Worm (Caenorhabditis elegans) whole organism, late embryonic: ENCODE measurements around the gene T13C5.10.

Source experiments
- C38D4.7 ChIP-seq: fragments of 200-800 bp; sonication (Bioruptor generic); optimal IDR thresholded peaks from 2 replicates; lab custom pipeline; 2018; ENCODE audit warnings: mild to moderate bottlenecking, missing genetic modification characterization, moderate library complexity, missing compliant biosample characterization
- K02D7.2 ChIP-seq: sonication (generic microtip); optimal IDR thresholded peaks from 2 replicates; lab custom pipeline; 2017; ENCODE audit warnings: mild to moderate bottlenecking, missing genetic modification characterization, missing compliant biosample characterization
- K09A11.1 ChIP-seq: sonication (generic microtip); optimal IDR thresholded peaks from 2 replicates; lab custom pipeline; 2017; ENCODE audit warnings: antibody characterized with exemption, mild to moderate bottlenecking, missing genetic modification characterization, missing compliant biosample characterization; ENCODE audit not compliant: insufficient read depth
- T23F11.4 ChIP-seq: fragments of 200-800 bp; sonication (Bioruptor generic); optimal IDR thresholded peaks from 2 replicates; lab custom pipeline; 2018; ENCODE audit warnings: mild to moderate bottlenecking, missing genetic modification characterization, missing compliant biosample characterization
- ahr-1 ChIP-seq: sonication (generic microtip); optimal IDR thresholded peaks from 2 replicates; lab custom pipeline; 2016; ENCODE audit warnings: missing genetic modification characterization, missing compliant biosample characterization
- ama-1 ChIP-seq: fragments of 150-350 bp; optimal IDR thresholded peaks from 2 replicates; lab custom pipeline; 2014
- ceh-18 ChIP-seq: sonication (generic microtip); optimal IDR thresholded peaks from 2 replicates; lab custom pipeline; 2016; ENCODE audit warnings: missing genetic modification characterization, missing compliant biosample characterization
- ceh-22 ChIP-seq: sonication (generic microtip); optimal IDR thresholded peaks from 2 replicates; lab custom pipeline; 2017; ENCODE audit warnings: missing biosample characterization, missing genetic modification characterization
- ceh-24 ChIP-seq: sonication (generic microtip); optimal IDR thresholded peaks from 2 replicates; lab custom pipeline; 2016; ENCODE audit warnings: mild to moderate bottlenecking, missing genetic modification characterization, missing compliant biosample characterization
- ceh-30 ChIP-seq: fragments of 150-350 bp; optimal IDR thresholded peaks from 2 replicates; lab custom pipeline; 2014; ENCODE audit warnings: missing biosample characterization, missing genetic modification characterization
- ceh-34 ChIP-seq: sonication (generic microtip); optimal IDR thresholded peaks from 2 replicates; lab custom pipeline; 2016; ENCODE audit warnings: mild to moderate bottlenecking, missing genetic modification characterization, missing compliant biosample characterization
- ceh-45 ChIP-seq: fragments of 200-800 bp; sonication (Bioruptor generic); IDR thresholded peaks from 2 replicates; pipeline ENCODE4 v1.3.6; 2022; ENCODE audit warnings: missing genetic modification reagents, missing genetic modification characterization, missing compliant biosample characterization
- ceh-6 ChIP-seq: fragments of 200-800 bp; sonication (Bioruptor generic); optimal IDR thresholded peaks from 2 replicates; lab custom pipeline; 2018; ENCODE audit warnings: mild to moderate bottlenecking, missing genetic modification characterization, missing compliant biosample characterization
- che-1 ChIP-seq: sonication (generic microtip); optimal IDR thresholded peaks from 2 replicates; lab custom pipeline; 2016; ENCODE audit warnings: mild to moderate bottlenecking, missing genetic modification characterization, missing compliant biosample characterization
- dmd-4 ChIP-seq: sonication (generic microtip); optimal IDR thresholded peaks from 2 replicates; lab custom pipeline; 2016; ENCODE audit warnings: borderline replicate concordance, missing genetic modification characterization, missing compliant biosample characterization
- dve-1 ChIP-seq: sonication (generic microtip); optimal IDR thresholded peaks from 2 replicates; lab custom pipeline; 2017; ENCODE audit warnings: antibody characterized with exemption, mild to moderate bottlenecking, missing genetic modification characterization, missing compliant biosample characterization
- elt-2 ChIP-seq: sonication (generic microtip); optimal IDR thresholded peaks from 2 replicates; lab custom pipeline; 2016; ENCODE audit warnings: missing genetic modification reagents, missing genetic modification characterization, missing compliant biosample characterization
- elt-4 ChIP-seq: sonication (generic microtip); optimal IDR thresholded peaks from 2 replicates; lab custom pipeline; 2016; ENCODE audit warnings: missing genetic modification characterization, missing compliant biosample characterization
- eyg-1 ChIP-seq: sonication (generic microtip); optimal IDR thresholded peaks from 2 replicates; lab custom pipeline; 2016; ENCODE audit warnings: missing genotype, missing genetic modification characterization, missing compliant biosample characterization
- fkh-6 ChIP-seq: sonication (generic microtip); optimal IDR thresholded peaks from 2 replicates; lab custom pipeline; 2016; ENCODE audit warnings: missing genetic modification characterization, missing compliant biosample characterization
- gmeb-2 ChIP-seq: sonication (generic microtip); optimal IDR thresholded peaks from 2 replicates; lab custom pipeline; 2016; ENCODE audit warnings: missing genetic modification characterization, inconsistent platforms, missing compliant biosample characterization
- hlh-13 ChIP-seq: fragments of 200-800 bp; sonication (Bioruptor generic); optimal IDR thresholded peaks from 2 replicates; lab custom pipeline; 2018; ENCODE audit warnings: mild to moderate bottlenecking, missing genetic modification characterization, missing compliant biosample characterization
- hlh-15 ChIP-seq: sonication (generic microtip); optimal IDR thresholded peaks from 2 replicates; lab custom pipeline; 2016; ENCODE audit warnings: missing genetic modification characterization, missing compliant biosample characterization
- hlh-8 ChIP-seq: sonication (generic microtip); optimal IDR thresholded peaks from 2 replicates; lab custom pipeline; 2016; ENCODE audit warnings: missing genotype, missing genetic modification characterization, missing compliant biosample characterization
- lim-6 ChIP-seq: sonication (generic microtip); optimal IDR thresholded peaks from 2 replicates; lab custom pipeline; 2016; ENCODE audit warnings: missing genetic modification characterization, missing compliant biosample characterization
- lin-11 ChIP-seq: fragments of 200-800 bp; sonication (Bioruptor generic); optimal IDR thresholded peaks from 2 replicates; lab custom pipeline; 2018; ENCODE audit warnings: mild to moderate bottlenecking, missing genetic modification characterization, missing compliant biosample characterization
- madf-2 ChIP-seq: sonication (generic microtip); optimal IDR thresholded peaks from 2 replicates; lab custom pipeline; 2017; ENCODE audit warnings: missing genetic modification characterization, missing compliant biosample characterization
- nhr-11 ChIP-seq: fragments of 150-350 bp; optimal IDR thresholded peaks from 2 replicates; lab custom pipeline; 2014; ENCODE audit warnings: missing biosample characterization, missing genetic modification characterization
- odd-2 ChIP-seq: sonication (generic microtip); optimal IDR thresholded peaks from 2 replicates; lab custom pipeline; 2017; ENCODE audit warnings: antibody characterized with exemption, mild to moderate bottlenecking, missing genetic modification characterization, missing compliant biosample characterization
- pag-3 ChIP-seq: sonication (generic microtip); optimal IDR thresholded peaks from 2 replicates; lab custom pipeline; 2016; ENCODE audit warnings: missing compliant biosample characterization, missing genetic modification characterization, borderline replicate concordance
- pat-9 ChIP-seq: fragments of 200-800 bp; sonication (Bioruptor generic); optimal IDR thresholded peaks from 2 replicates; lab custom pipeline; 2018; ENCODE audit warnings: mild to moderate bottlenecking, missing genetic modification characterization, moderate library complexity, missing compliant biosample characterization
- ref-2 ChIP-seq: sonication (generic microtip); optimal IDR thresholded peaks from 2 replicates; lab custom pipeline; 2016; ENCODE audit warnings: missing genetic modification characterization, missing compliant biosample characterization
- rnt-1 ChIP-seq: sonication (generic microtip); optimal IDR thresholded peaks from 2 replicates; lab custom pipeline; 2016; ENCODE audit warnings: missing genetic modification characterization, missing compliant biosample characterization
- sdc-2 ChIP-seq: sonication (generic microtip); optimal IDR thresholded peaks from 2 replicates; lab custom pipeline; 2016; ENCODE audit warnings: missing genotype, missing genetic modification characterization, missing compliant biosample characterization
- syd-9 ChIP-seq: sonication (generic microtip); optimal IDR thresholded peaks from 2 replicates; lab custom pipeline; 2016; ENCODE audit warnings: mild to moderate bottlenecking, missing genetic modification characterization, moderate library complexity, missing compliant biosample characterization
- tbx-7 ChIP-seq: sonication (generic microtip); optimal IDR thresholded peaks from 2 replicates; lab custom pipeline; 2016; ENCODE audit warnings: missing genotype, missing genetic modification characterization, missing compliant biosample characterization
- unc-42 ChIP-seq: sonication (generic microtip); optimal IDR thresholded peaks from 2 replicates; lab custom pipeline; 2016; ENCODE audit warnings: missing genotype, missing genetic modification characterization, missing compliant biosample characterization
- unc-55 ChIP-seq: sonication (generic microtip); optimal IDR thresholded peaks from 2 replicates; lab custom pipeline; 2017; ENCODE audit warnings: missing biosample characterization, missing genetic modification reagents, missing genetic modification characterization
- unc-86 ChIP-seq: sonication (generic microtip); optimal IDR thresholded peaks from 2 replicates; lab custom pipeline; 2016; ENCODE audit warnings: missing genetic modification characterization, missing compliant biosample characterization
- zip-5 ChIP-seq: sonication (generic microtip); optimal IDR thresholded peaks from 2 replicates; lab custom pipeline; 2016; ENCODE audit warnings: missing genetic modification characterization, missing compliant biosample characterization
- ztf-16 ChIP-seq: sonication (generic microtip); optimal IDR thresholded peaks from 2 replicates; lab custom pipeline; 2017; ENCODE audit warnings: missing genetic modification characterization, missing compliant biosample characterization

Gene T13C5.10

ce11 chrX:6178989-6179388, 9.0 kb upstream of the T13C5.10 start:
- no peak for TF ChIP-seq ama-1 (lab: Kevin White, UChicago)
- no peak for TF ChIP-seq hlh-15 (tag; lab: Kevin White, UChicago)
- no peak for TF ChIP-seq pat-9 (tag; lab: Kevin White, UChicago)
- no peak for TF ChIP-seq dmd-4 (tag; lab: Kevin White, UChicago)
- no peak for TF ChIP-seq che-1 (tag; lab: Kevin White, UChicago)
- TF ChIP-seq unc-42 (tag; lab: Kevin White, UChicago) = no peak
- TF ChIP-seq gmeb-2 (tag; lab: Kevin White, UChicago) = no peak
- TF ChIP-seq ceh-22 (tag; lab: Kevin White, UChicago) = no peak
- no peak for TF ChIP-seq unc-55 (GFP tag; lab: Kevin White, UChicago)
- TF ChIP-seq ceh-34 = no peak
- TF ChIP-seq lin-11 (tag; lab: Kevin White, UChicago) = no peak
- no peak for TF ChIP-seq ceh-24 (tag; lab: Kevin White, UChicago)
- TF ChIP-seq sdc-2 (tag; lab: Kevin White, UChicago) = no peak
- no peak for TF ChIP-seq unc-86 (tag; lab: Kevin White, UChicago)
- TF ChIP-seq ceh-18 (tag; lab: Kevin White, UChicago) = no peak

- no peak for TF ChIP-seq ceh-45 (GFP tag; lab: Robert Waterston, UW)
- TF ChIP-seq eyg-1 (tag; lab: Kevin White, UChicago) = no peak
- TF ChIP-seq elt-2 = no peak
- TF ChIP-seq pat-9 (tag; lab: Kevin White, UChicago) = no peak
- TF ChIP-seq unc-42 (tag; lab: Kevin White, UChicago) = no peak
- TF ChIP-seq hlh-8 (tag; lab: Kevin White, UChicago) = no peak
- TF ChIP-seq lim-6 = no peak
- no peak for TF ChIP-seq tbx-7
- no peak for TF ChIP-seq ceh-6
- TF ChIP-seq zip-5 = no peak
- TF ChIP-seq ztf-16 (tag; lab: Kevin White, UChicago) = no peak
- TF ChIP-seq K02D7.2 (tag; lab: Kevin White, UChicago) = no peak
- no peak for TF ChIP-seq dve-1
- TF ChIP-seq ahr-1 = no peak
- no peak for TF ChIP-seq ref-2 (tag; lab: Kevin White, UChicago)
- no peak for TF ChIP-seq fkh-6 (tag; lab: Kevin White, UChicago)
- TF ChIP-seq ceh-22 (tag; lab: Kevin White, UChicago) = no peak
- TF ChIP-seq C38D4.7 (GFP tag; lab: Kevin White, UChicago) = no peak
- TF ChIP-seq, all 69 proteins: peak for 0
These were observed 7.7 kb upstream of the T13C5.10 start, which contains the start of gene T13C5.7 for ce11 chrX:6180293-6180692. Gene T13C5.7 (plus strand): TSS chrX:6180593.

- TF ChIP-seq K02D7.2 (tag; lab: Kevin White, UChicago) (no peak), rnt-1 (tag; lab: Kevin White, UChicago) (no peak), syd-9 (tag; lab: Kevin White, UChicago) (no peak), pag-3 (no peak), odd-2 (no peak), dmd-4 (tag; lab: Kevin White, UChicago) (no peak), ceh-30 (tag; lab: Kevin White, UChicago) (no peak), elt-4 (tag; lab: Kevin White, UChicago) (no peak), ceh-22 (tag; lab: Kevin White, UChicago) (no peak), T23F11.4 (GFP tag; lab: Kevin White, UChicago) (no peak), nhr-11 (tag; lab: Kevin White, UChicago) (no peak), tbx-7 (no peak), madf-2 (no peak), K09A11.1 (tag; lab: Kevin White, UChicago) (no peak), ceh-24 (tag; lab: Kevin White, UChicago) (no peak), hlh-13 (GFP tag; lab: Kevin White, UChicago) (no peak)
- TF ChIP-seq, all 69 proteins: peak for 0
These were observed 3.2 kb upstream of the T13C5.10 start, which contains the start of gene T13C5.2 for ce11 chrX:6184709-6185108. Gene T13C5.2 (plus strand): TSS chrX:6185009.
